Worm (Caenorhabditis elegans): ENCODE data around the gene Y73F8A.35.

DNA sequence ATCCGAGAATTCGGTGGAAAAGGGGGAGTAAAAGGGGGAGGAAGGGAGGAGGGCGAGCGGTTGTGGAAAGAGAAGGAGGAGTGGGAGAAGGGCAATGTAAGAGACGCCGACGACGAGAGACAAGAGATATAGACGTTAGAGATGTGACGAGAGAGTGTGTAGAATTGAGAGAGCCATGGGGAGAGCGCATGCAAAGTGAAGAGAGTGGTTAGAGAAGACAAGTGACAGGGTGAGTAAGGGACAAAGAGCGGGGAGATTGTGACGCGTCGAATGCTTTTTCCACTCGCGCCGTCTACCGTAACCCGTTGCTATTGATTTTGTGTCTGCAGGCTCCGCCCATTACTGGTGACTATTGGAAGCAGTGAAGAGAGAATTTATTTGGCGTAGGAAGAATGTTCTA, 31.0 kb upstream of the Y73F8A.35 start:
- TF ChIP-seq ztf-16 (tag; optimal IDR thresholded peaks at IDR 0.05) (no peak), ama-1 (optimal IDR thresholded peaks at IDR 0.05) (peak; percentile 85), pag-3 (tag; optimal IDR thresholded peaks at IDR 0.05; ENCODE audit: borderline replicate concordance) (no peak), ceh-14 (tag; optimal IDR thresholded peaks at IDR 0.05) (peak; percentile 34), ceh-19 (GFP tag; optimal IDR thresholded peaks at IDR 0.05) (no peak), fkh-10 (GFP tag; optimal IDR thresholded peaks at IDR 0.05) (no peak), mec-3 (tag; optimal IDR thresholded peaks at IDR 0.05; ENCODE audit: borderline replicate concordance) (no peak), odd-2 (tag; optimal IDR thresholded peaks at IDR 0.05) (no peak), ref-2 (tag; optimal IDR thresholded peaks at IDR 0.05) (no peak), syd-9 (tag; optimal IDR thresholded peaks at IDR 0.05) (peak; percentile 11), ceh-45 (GFP tag; IDR thresholded peaks at IDR 0.05) (no peak), nfya-1 (tag; optimal IDR thresholded peaks at IDR 0.05) (peak; percentile 100), rnt-1 (tag; optimal IDR thresholded peaks at IDR 0.05) (peak; percentile 41), unc-42 (tag; optimal IDR thresholded peaks at IDR 0.05) (peak; percentile 58)

Data from whole organism, late embryonic.